Worm (Caenorhabditis elegans) whole organism, late embryonic: ENCODE results near the gene phf-33.

Experiments
- ama-1 ChIP-seq: fragments of 150-350 bp; optimal IDR thresholded peaks from 2 replicates; lab custom pipeline; 2014
- che-1 ChIP-seq: sonication (generic microtip); optimal IDR thresholded peaks from 2 replicates; lab custom pipeline; 2016; ENCODE audit warnings: mild to moderate bottlenecking, missing genetic modification characterization, missing compliant biosample characterization
- tbx-2 ChIP-seq: sonication (generic microtip); optimal IDR thresholded peaks from 2 replicates; lab custom pipeline; 2016; ENCODE audit warnings: missing genetic modification characterization, missing compliant biosample characterization

ce11 chrX:13290531-13290930 lies 11.8 kb upstream of the phf-33 start, which contains the start of gene R04D3.3:
- TF ChIP-seq ama-1 (lab: Kevin White, UChicago) (no peak), che-1 (no peak), tbx-2 (no peak)
